Fruit fly (Drosophila melanogaster): ENCODE results near the gene CG1504.

DNA sequence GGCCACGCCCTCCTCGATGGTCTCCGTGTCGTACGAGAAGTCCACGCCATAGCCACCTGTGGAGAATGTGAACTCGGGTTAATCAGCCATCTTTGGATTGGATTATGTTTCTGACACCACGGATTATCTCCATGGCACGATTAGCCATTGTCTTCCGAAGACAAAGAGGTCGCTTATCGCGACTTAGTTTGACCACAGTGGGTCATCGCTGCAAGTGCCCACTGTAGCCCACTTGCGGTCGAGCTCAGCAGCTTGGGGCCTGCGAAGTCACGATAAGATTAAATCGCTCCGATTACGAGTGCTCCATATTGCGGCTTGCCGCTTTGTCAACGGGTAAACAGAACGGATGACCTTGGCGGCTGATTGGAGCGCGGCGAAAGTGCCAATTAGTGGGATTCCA, 74.2 kb downstream of the CG1504 start:
- TF ChIP-seq zf30C (GFP tag; optimal IDR thresholded peaks at IDR 0.05) (no peak), CG3838 (GFP tag; optimal IDR thresholded peaks at IDR 0.05) (no peak), sima (GFP tag; optimal IDR thresholded peaks at IDR 0.05) (no peak), stwl (tag; optimal IDR thresholded peaks at IDR 0.05) (no peak), tap (tag; optimal IDR thresholded peaks at IDR 0.05) (no peak), CG6689 (GFP tag; IDR thresholded peaks at IDR 0.05) (no peak), gce (GFP tag; IDR thresholded peaks at IDR 0.05) (no peak)

All from whole organism, embryonic.